Worm (Caenorhabditis elegans) whole organism, young adult: Measurements from ENCODE around the gene R13A5.11.
A peak's percentile ranks its signal among the peaks of the same experiment; 100 is the strongest.

ENCODE experiments used
- B0035.1 ChIP-seq: sonication (generic microtip); optimal IDR thresholded peaks from 2 replicates; lab custom pipeline; 2016; ENCODE audit warnings: missing genetic modification characterization, mild to moderate bottlenecking, missing compliant biosample characterization, missing genotype, missing genetic modification reagents
- C17E4.6 ChIP-seq: fragments of 200-800 bp; sonication (Bioruptor generic); IDR thresholded peaks from 2 replicates; pipeline ENCODE4 v1.3.6; 2022; ENCODE audit warnings: missing genetic modification reagents, missing genetic modification characterization, missing compliant biosample characterization
- F33H1.4 ChIP-seq: fragments of 200-800 bp; sonication (Bioruptor generic); IDR thresholded peaks from 2 replicates; pipeline ENCODE4 v1.3.6; 2022; ENCODE audit warnings: missing genetic modification reagents, missing genetic modification characterization, missing compliant biosample characterization
- F52B5.7 ChIP-seq: sonication (generic microtip); optimal IDR thresholded peaks from 2 replicates; lab custom pipeline; 2016; ENCODE audit warnings: mild to moderate bottlenecking, missing genetic modification characterization, missing compliant biosample characterization
- K12H6.12 ChIP-seq: fragments of 200-800 bp; sonication (Bioruptor generic); optimal IDR thresholded peaks from 2 replicates; lab custom pipeline; 2018; ENCODE audit warnings: mild to moderate bottlenecking, missing genetic modification characterization, missing compliant biosample characterization
- T07F8.4 ChIP-seq: sonication (generic microtip); optimal IDR thresholded peaks from 2 replicates; lab custom pipeline; 2016; ENCODE audit warnings: mild to moderate bottlenecking, missing genetic modification characterization, moderate library complexity, missing compliant biosample characterization
- ZK185.1 ChIP-seq: sonication (generic microtip); optimal IDR thresholded peaks from 2 replicates; lab custom pipeline; 2016; ENCODE audit warnings: mild to moderate bottlenecking, missing genetic modification characterization, missing compliant biosample characterization; ENCODE audit not compliant: poor library complexity, severe bottlenecking
- aptf-2 ChIP-seq: fragments of 200-800 bp; sonication (Bioruptor generic); conservative IDR thresholded peaks from 2 replicates; pipeline ENCODE4 v1.3.6; 2022; ENCODE audit warnings: missing genetic modification reagents, missing genetic modification characterization, missing compliant biosample characterization
- athp-1 ChIP-seq: sonication (generic microtip); optimal IDR thresholded peaks from 2 replicates; lab custom pipeline; 2017; ENCODE audit warnings: mild to moderate bottlenecking, missing genetic modification characterization, missing compliant biosample characterization
- attf-5 ChIP-seq: fragments of 200-800 bp; sonication (Bioruptor generic); optimal IDR thresholded peaks from 2 replicates; lab custom pipeline; 2018; ENCODE audit warnings: mild to moderate bottlenecking, missing genetic modification characterization, missing compliant biosample characterization
- attf-6 ChIP-seq: fragments of 200-800 bp; sonication (Bioruptor generic); IDR thresholded peaks from 2 replicates; pipeline ENCODE4 v1.3.6; 2022; ENCODE audit warnings: missing genetic modification reagents, missing genetic modification characterization, missing compliant biosample characterization
- bed-1 ChIP-seq: fragments of 200-800 bp; sonication (Bioruptor generic); IDR thresholded peaks from 2 replicates; pipeline ENCODE4 v1.3.6; 2022; ENCODE audit warnings: missing genetic modification reagents, missing genetic modification characterization, missing compliant biosample characterization
- cebp-1 ChIP-seq, 2 experiments: fragments of 200-800 bp in 1 of 2; sonication (Bioruptor generic) in 1 of 2; sonication (generic microtip) in 1 of 2; IDR thresholded peaks in 1 of 2; optimal IDR thresholded peaks in 1 of 2; 2 replicates each; pipeline versions ENCODE4 v1.3.6 to Lab custom; 2017 to 2022; ENCODE audit warnings: missing compliant biosample characterization in 2 of 2, missing genetic modification characterization in 2 of 2, mild to moderate bottlenecking in 1 of 2, missing genetic modification reagents in 1 of 2, moderate library complexity in 1 of 2
- ceh-27 ChIP-seq: fragments of 200-800 bp; sonication (Bioruptor generic); optimal IDR thresholded peaks from 2 replicates; lab custom pipeline; 2018; ENCODE audit warnings: mild to moderate bottlenecking, missing genetic modification characterization, moderate library complexity, missing compliant biosample characterization
- ceh-40 ChIP-seq: fragments of 200-800 bp; sonication (Bioruptor generic); IDR thresholded peaks from 2 replicates; pipeline ENCODE4 v1.3.6; 2022; ENCODE audit warnings: missing genetic modification characterization, missing compliant biosample characterization
- chd-7 ChIP-seq: sonication (generic microtip); optimal IDR thresholded peaks from 2 replicates; lab custom pipeline; 2016; ENCODE audit warnings: mild to moderate bottlenecking, missing genetic modification characterization, moderate library complexity, missing compliant biosample characterization
- egl-44 ChIP-seq: fragments of 200-800 bp; sonication (Bioruptor generic); IDR thresholded peaks from 2 replicates; pipeline ENCODE4 v1.3.6; 2022; ENCODE audit warnings: missing genetic modification reagents, missing genetic modification characterization, missing compliant biosample characterization
- egrh-3 ChIP-seq: fragments of 200-800 bp; sonication (Bioruptor generic); IDR thresholded peaks from 2 replicates; pipeline ENCODE4 v1.3.6; 2022; ENCODE audit warnings: missing genetic modification reagents, missing genetic modification characterization, missing compliant biosample characterization
- ets-4 ChIP-seq: fragments of 200-800 bp; sonication (Bioruptor generic); optimal IDR thresholded peaks from 2 replicates; lab custom pipeline; 2018; ENCODE audit warnings: mild to moderate bottlenecking, missing genetic modification characterization, missing compliant biosample characterization
- gei-17 ChIP-seq: fragments of 200-800 bp; sonication (Bioruptor generic); optimal IDR thresholded peaks from 2 replicates; lab custom pipeline; 2018; ENCODE audit warnings: mild to moderate bottlenecking, missing genetic modification characterization, missing compliant biosample characterization
- hmg-1.2 ChIP-seq: fragments of 200-800 bp; sonication (Bioruptor generic); IDR thresholded peaks from 2 replicates; pipeline ENCODE4 v1.3.6; 2022; ENCODE audit warnings: missing genetic modification reagents, missing genetic modification characterization, missing compliant biosample characterization
- hmg-20 ChIP-seq: fragments of 200-800 bp; sonication (Bioruptor generic); IDR thresholded peaks from 2 replicates; pipeline ENCODE4 v1.3.6; 2022; ENCODE audit warnings: missing genetic modification reagents, missing genetic modification characterization, missing compliant biosample characterization
- let-526 ChIP-seq: fragments of 200-800 bp; sonication (Bioruptor generic); IDR thresholded peaks from 2 replicates; pipeline ENCODE4 v1.3.6; 2022; ENCODE audit warnings: missing genetic modification reagents, missing genetic modification characterization, missing compliant biosample characterization
- let-607 ChIP-seq, 2 experiments: fragments of 200-800 bp in 1 of 2; sonication (Bioruptor generic) in 1 of 2; sonication (generic microtip) in 1 of 2; optimal IDR thresholded peaks; 2 replicates each; lab custom pipeline; 2016 to 2018; ENCODE audit warnings: mild to moderate bottlenecking in 2 of 2, missing compliant biosample characterization in 2 of 2, missing genetic modification characterization in 2 of 2, moderate library complexity in 2 of 2, missing genotype in 1 of 2
- lin-26 ChIP-seq: fragments of 200-800 bp; sonication (Bioruptor generic); IDR thresholded peaks from 2 replicates; pipeline ENCODE4 v1.3.6; 2022; ENCODE audit warnings: missing genetic modification reagents, missing genetic modification characterization, missing compliant biosample characterization
- lin-35 ChIP-seq, 3 experiments: fragments of 150-350 bp in 2 of 3; sonication (generic microtip) in 1 of 3; optimal IDR thresholded peaks; 2 replicates each; lab custom pipeline; 2014 to 2018; ENCODE audit warnings: missing biosample characterization in 3 of 3, missing genetic modification characterization in 3 of 3, missing genetic modification reagents in 3 of 3
- lin-40 ChIP-seq: sonication (generic microtip); optimal IDR thresholded peaks from 2 replicates; lab custom pipeline; 2016; ENCODE audit warnings: missing genetic modification characterization, mild to moderate bottlenecking, missing compliant biosample characterization, missing genotype, missing genetic modification reagents
- lin-54 ChIP-seq: fragments of 200-800 bp; sonication (Bioruptor generic); optimal IDR thresholded peaks from 2 replicates; lab custom pipeline; 2018; ENCODE audit warnings: mild to moderate bottlenecking, missing genetic modification characterization, missing compliant biosample characterization
- madf-3 ChIP-seq: fragments of 200-800 bp; sonication (Bioruptor generic); IDR thresholded peaks from 2 replicates; pipeline ENCODE4 v1.3.6; 2022; ENCODE audit warnings: missing genetic modification reagents, missing genetic modification characterization, missing compliant biosample characterization
- madf-6 ChIP-seq: fragments of 200-800 bp; sonication (Bioruptor generic); IDR thresholded peaks from 2 replicates; pipeline ENCODE4 v1.3.6; 2022; ENCODE audit warnings: missing genetic modification reagents, missing genetic modification characterization, missing compliant biosample characterization
- nfyb-1 ChIP-seq: fragments of 200-800 bp; sonication (Bioruptor generic); IDR thresholded peaks from 2 replicates; pipeline ENCODE4 v1.3.6; 2022; ENCODE audit warnings: missing genetic modification reagents, missing genetic modification characterization, missing compliant biosample characterization
- nhr-179 ChIP-seq: sonication (generic microtip); optimal IDR thresholded peaks from 2 replicates; lab custom pipeline; 2016; ENCODE audit warnings: mild to moderate bottlenecking, missing genetic modification characterization, missing compliant biosample characterization
- nhr-80 ChIP-seq: sonication (generic microtip); optimal IDR thresholded peaks from 2 replicates; lab custom pipeline; 2016; ENCODE audit warnings: missing genetic modification characterization, missing compliant biosample characterization
- nhr-90 ChIP-seq: sonication (generic microtip); optimal IDR thresholded peaks from 2 replicates; lab custom pipeline; 2016; ENCODE audit warnings: missing genotype, mild to moderate bottlenecking, missing genetic modification characterization, missing compliant biosample characterization
- pbrm-1 ChIP-seq: fragments of 200-800 bp; sonication (Bioruptor generic); IDR thresholded peaks from 2 replicates; pipeline ENCODE4 v1.3.6; 2022; ENCODE audit warnings: missing genetic modification reagents, missing genetic modification characterization, missing compliant biosample characterization
- pha-4 ChIP-seq: fragments of 150-350 bp; sonication (generic microtip); optimal IDR thresholded peaks from 2 replicates; lab custom pipeline; 2014; ENCODE audit warnings: missing biosample characterization, missing genetic modification reagents, missing genetic modification characterization
- rcor-1 ChIP-seq: fragments of 200-800 bp; sonication (Bioruptor generic); IDR thresholded peaks from 2 replicates; pipeline ENCODE4 v1.3.6; 2022; ENCODE audit warnings: missing genetic modification reagents, missing genetic modification characterization, missing compliant biosample characterization
- snpc-4 ChIP-seq, 5 experiments: fragments of 150-350 bp in 1 of 5; sonication (generic microtip) in 4 of 5; optimal IDR thresholded peaks; 2 replicates each; lab custom pipeline; 2014 to 2018; ENCODE audit warnings: missing genetic modification characterization in 5 of 5, missing biosample characterization in 3 of 5, antibody characterized with exemption in 2 of 5, mild to moderate bottlenecking in 2 of 5, missing compliant biosample characterization in 2 of 5, missing genotype in 2 of 5, moderate library complexity in 2 of 5, missing genetic modification reagents in 1 of 5
- somi-1 ChIP-seq: fragments of 200-800 bp; sonication (Bioruptor generic); optimal IDR thresholded peaks from 2 replicates; lab custom pipeline; 2018; ENCODE audit warnings: mild to moderate bottlenecking, missing genetic modification characterization, missing compliant biosample characterization
- tbp1 ChIP-seq: fragments of 200-800 bp; sonication (Bioruptor generic); optimal IDR thresholded peaks from 2 replicates; lab custom pipeline; 2018; ENCODE audit warnings: mild to moderate bottlenecking, missing genetic modification characterization, missing compliant biosample characterization
- tbx-9 ChIP-seq: sonication (generic microtip); optimal IDR thresholded peaks from 2 replicates; lab custom pipeline; 2016; ENCODE audit warnings: borderline replicate concordance, missing genetic modification characterization, inconsistent platforms, missing compliant biosample characterization
- tlf-1 ChIP-seq: fragments of 200-800 bp; sonication (Bioruptor generic); optimal IDR thresholded peaks from 2 replicates; lab custom pipeline; 2018; ENCODE audit warnings: mild to moderate bottlenecking, missing genetic modification characterization, missing compliant biosample characterization
- unc-62 ChIP-seq: fragments of 150-350 bp; optimal IDR thresholded peaks from 2 replicates; lab custom pipeline; 2014; ENCODE audit warnings: missing biosample characterization, missing genetic modification reagents, missing genetic modification characterization
- ztf-18 ChIP-seq: sonication (generic microtip); optimal IDR thresholded peaks from 2 replicates; lab custom pipeline; 2016; ENCODE audit warnings: missing genotype, mild to moderate bottlenecking, missing genetic modification characterization, missing compliant biosample characterization
- ztf-3 ChIP-seq: fragments of 200-800 bp; sonication (Bioruptor generic); optimal IDR thresholded peaks from 2 replicates; lab custom pipeline; 2018; ENCODE audit warnings: mild to moderate bottlenecking, missing genetic modification characterization, missing compliant biosample characterization

Gene R13A5.11

DNA sequence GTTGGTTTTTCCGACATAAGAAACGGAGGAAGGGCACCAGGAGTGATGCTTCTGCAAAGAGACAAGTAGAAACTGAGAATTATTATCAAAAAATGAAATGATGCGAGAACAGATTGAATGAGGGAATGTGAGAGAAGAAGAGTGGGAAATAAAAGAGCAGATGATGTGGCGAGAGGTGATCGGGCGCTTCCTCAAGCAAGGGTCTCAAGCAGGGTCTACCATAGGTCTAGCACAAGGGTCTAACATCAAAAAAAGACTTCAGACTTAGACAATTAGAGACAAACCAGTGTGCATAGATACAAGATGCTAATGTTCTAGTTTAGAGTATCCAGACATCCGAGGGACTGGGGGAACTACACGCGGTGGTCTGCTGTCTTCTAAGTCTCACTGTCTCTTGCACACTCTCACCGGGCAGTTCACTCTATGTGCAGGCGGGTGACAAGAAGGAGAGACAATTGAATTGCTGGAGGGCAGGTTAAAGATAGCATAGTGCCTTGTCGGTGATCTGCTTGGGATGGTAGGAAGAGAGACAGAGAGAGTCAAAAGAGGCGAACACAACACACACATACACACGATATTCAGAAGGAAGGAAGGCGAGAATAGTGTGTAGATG lies 22.9 kb downstream of the R13A5.11 start, which contains the start of gene R13A5.7:
R13A5.7 (minus strand) TSS at position 51 of the 613 bp plus-strand sequence.
- TF ChIP-seq tlf-1 (GFP tag; lab: Kevin White, UChicago) (peak; percentile 28), let-607 (tag; optimal IDR thresholded peaks at IDR 0.05; lab: Kevin White, UChicago) (peak in 1 of 2 experiments; percentile 26), F33H1.4 (GFP tag; lab: Robert Waterston, UW) (no peak), attf-6 (GFP tag; lab: Robert Waterston, UW) (no peak), nhr-179 (tag; lab: Kevin White, UChicago) (no peak), C17E4.6 (GFP tag; lab: Robert Waterston, UW) (no peak), madf-6 (GFP tag; lab: Robert Waterston, UW) (0 out of 2 replicates have a peak, but pooled peaks have one; percentile 26), hmg-20 (0 out of 2 replicates have a peak, but pooled peaks have one; percentile 3), let-526 (GFP tag; lab: Robert Waterston, UW) (0 out of 2 replicates have a peak, but pooled peaks have one; percentile 37), ceh-27 (GFP tag; lab: Kevin White, UChicago) (peak; percentile 80), ets-4 (GFP tag; lab: Kevin White, UChicago) (peak; percentile 12), gei-17 (GFP tag; lab: Kevin White, UChicago) (peak; percentile 21), K12H6.12 (peak; percentile 64), ztf-3 (GFP tag; lab: Kevin White, UChicago) (no peak), F52B5.7 (tag; lab: Kevin White, UChicago) (peak; percentile 6), pbrm-1 (GFP tag; lab: Robert Waterston, UW) (peak; percentile 46; the same call in 1 of the 2 replicates), bed-1 (GFP tag; lab: Robert Waterston, UW) (no peak), madf-3 (GFP tag; lab: Robert Waterston, UW) (no peak), ceh-40 (GFP tag; lab: Robert Waterston, UW) (no peak), pha-4 (tag; lab: Kevin White, UChicago) (no peak), tbp1 (GFP tag; lab: Kevin White, UChicago) (peak; percentile 36), egl-44 (peak; percentile 50; the same call in 1 of the 2 replicates), lin-54 (peak; percentile 69), attf-5 (GFP tag; lab: Kevin White, UChicago) (peak; percentile 85), B0035.1 (tag; lab: Kevin White, UChicago) (no peak), unc-62 (GFP tag; lab: Kevin White, UChicago) (peak; percentile 10), lin-35 (GFP tag; optimal IDR thresholded peaks at IDR 0.05; lab: Kevin White, UChicago) (peak in 1 of 3 experiments; percentile 62), cebp-1 (GFP tag; IDR thresholded peaks at IDR 0.05; lab: Robert Waterston, UW) (no peak), cebp-1 (tag; optimal IDR thresholded peaks at IDR 0.05; lab: Kevin White, UChicago) (peak; percentile 81), ZK185.1 (peak; percentile 71), T07F8.4 (tag; lab: Kevin White, UChicago) (no peak), lin-26 (GFP tag; lab: Robert Waterston, UW) (no peak), nhr-80 (peak; percentile 97), nfyb-1 (peak; percentile 84), aptf-2 (GFP tag; lab: Robert Waterston, UW) (0 out of 2 replicates have a peak, but pooled peaks have one; percentile 47), somi-1 (GFP tag; lab: Kevin White, UChicago) (peak; percentile 25), tbx-9 (no peak), lin-40 (peak; percentile 69), chd-7 (tag; lab: Kevin White, UChicago) (peak; percentile 69), athp-1 (tag; lab: Kevin White, UChicago) (peak; percentile 12), ztf-18 (tag; lab: Kevin White, UChicago) (peak; percentile 57), egrh-3 (GFP tag; lab: Robert Waterston, UW) (peak; percentile 42; the same call in 1 of the 2 replicates), hmg-1.2 (GFP tag; lab: Robert Waterston, UW) (peak; percentile 85), rcor-1 (GFP tag; lab: Robert Waterston, UW) (0 out of 2 replicates have a peak, but pooled peaks have one; percentile 27), nhr-90 (peak; percentile 36), snpc-4 (GFP tag; optimal IDR thresholded peaks at IDR 0.05; lab: Kevin White, UChicago) (no peak), snpc-4 (tag; optimal IDR thresholded peaks at IDR 0.05; lab: Kevin White, UChicago) (peak in 3 of 4 experiments; percentile 6 to 68 (median 59))
